Worm (Caenorhabditis elegans): ENCODE results near the gene K09H11.6.

Gene K09H11.6

DNA sequence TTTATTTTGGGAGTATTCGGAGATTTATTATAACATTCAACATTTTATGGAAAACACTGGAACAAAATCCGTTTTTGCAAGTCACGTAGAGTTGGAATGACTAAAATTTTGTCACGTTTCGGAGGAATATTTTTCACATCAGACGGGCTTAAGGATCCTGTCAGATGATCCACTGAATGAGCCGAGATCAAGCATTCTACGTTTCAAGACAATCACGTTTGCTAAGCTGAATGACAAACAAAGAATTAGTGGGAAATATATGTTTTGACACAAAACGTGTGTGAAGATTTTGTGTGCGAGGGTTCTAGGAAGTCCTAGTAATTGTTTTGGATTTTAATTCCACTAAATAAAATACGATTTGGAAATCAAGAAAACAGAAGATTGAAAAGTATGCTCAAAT, 3.5 kb upstream of the K09H11.6 start:
- no peak for TF ChIP-seq lin-14 (GFP tag; optimal IDR thresholded peaks at IDR 0.05)
- no peak for TF ChIP-seq hpl-2 (GFP tag; optimal IDR thresholded peaks at IDR 0.05)
- no peak for TF ChIP-seq zag-1 (tag; optimal IDR thresholded peaks at IDR 0.05)
- TF ChIP-seq mdl-1 (tag; optimal IDR thresholded peaks at IDR 0.05), result no peak
- no peak for TF ChIP-seq efl-1 (optimal IDR thresholded peaks at IDR 0.05)
- TF ChIP-seq efl-1 (GFP tag; optimal IDR thresholded peaks at IDR 0.05 in 1 of 2), result peak in 1 of 2 experiments; percentile 87
- TF ChIP-seq fkh-10 (GFP tag; optimal IDR thresholded peaks at IDR 0.05), result no peak
- TF ChIP-seq C34B4.2 (tag; optimal IDR thresholded peaks at IDR 0.05), result no peak
- TF ChIP-seq egl-13 (tag; optimal IDR thresholded peaks at IDR 0.05), result no peak
- no peak for TF ChIP-seq aly-2 (tag; optimal IDR thresholded peaks at IDR 0.05)
- TF ChIP-seq pag-3 (tag; optimal IDR thresholded peaks at IDR 0.05; ENCODE audit: borderline replicate concordance, insufficient read depth), result no peak
- no peak for TF ChIP-seq nhr-77 (tag; optimal IDR thresholded peaks at IDR 0.05)
- TF ChIP-seq fkh-8 (tag; optimal IDR thresholded peaks at IDR 0.05), result peak; percentile 51
- TF ChIP-seq lin-13 (GFP tag; optimal IDR thresholded peaks at IDR 0.05), result no peak
- TF ChIP-seq rnt-1 (tag; optimal IDR thresholded peaks at IDR 0.05), result no peak
- no peak for TF ChIP-seq ceh-8 (GFP tag; optimal IDR thresholded peaks at IDR 0.05)
- TF ChIP-seq lin-39 (tag; optimal IDR thresholded peaks at IDR 0.05), result no peak
- no peak for TF ChIP-seq C04F5.9 (tag; optimal IDR thresholded peaks at IDR 0.05)
- TF ChIP-seq efl-3 (GFP tag; optimal IDR thresholded peaks at IDR 0.05), result no peak
- TF ChIP-seq hlh-4 (tag; optimal IDR thresholded peaks at IDR 0.05), result no peak
- no peak for TF ChIP-seq nhr-20 (tag; optimal IDR thresholded peaks at IDR 0.05)
- TF ChIP-seq ceh-90 (tag; optimal IDR thresholded peaks at IDR 0.05), result no peak
- no peak for TF ChIP-seq aha-1 (tag; optimal IDR thresholded peaks at IDR 0.05)
- no peak for TF ChIP-seq elt-3 (tag; optimal IDR thresholded peaks at IDR 0.05)
- TF ChIP-seq jun-1 (tag; optimal IDR thresholded peaks at IDR 0.05), result no peak
- TF ChIP-seq mef-2 (tag; optimal IDR thresholded peaks at IDR 0.05), result no peak
- no peak for TF ChIP-seq unc-98 (GFP tag; IDR thresholded peaks at IDR 0.05)
- TF ChIP-seq ama-1 (optimal IDR thresholded peaks at IDR 0.05), result no peak
- TF ChIP-seq nhr-47 (tag; optimal IDR thresholded peaks at IDR 0.05), result peak; percentile 7
- TF ChIP-seq egl-27 (tag; optimal IDR thresholded peaks at IDR 0.05), result no peak
- TF ChIP-seq sup-37 (GFP tag; optimal IDR thresholded peaks at IDR 0.05), result no peak
- TF ChIP-seq grh-1 (GFP tag; IDR thresholded peaks at IDR 0.05), result no peak
- no peak for TF ChIP-seq F16B12.6 (tag; optimal IDR thresholded peaks at IDR 0.05)
- no peak for TF ChIP-seq ets-5 (GFP tag; IDR thresholded peaks at IDR 0.05)
- peak; percentile 34 for TF ChIP-seq nhr-71 (tag; optimal IDR thresholded peaks at IDR 0.05)
- peak; percentile 35 for TF ChIP-seq sox-4 (tag; optimal IDR thresholded peaks at IDR 0.05)
- no peak for TF ChIP-seq lir-3 (tag; optimal IDR thresholded peaks at IDR 0.05; ENCODE audit: poor library complexity)
- no peak for TF ChIP-seq unc-30 (tag; optimal IDR thresholded peaks at IDR 0.05)
- TF ChIP-seq lsy-2 (tag; optimal IDR thresholded peaks at IDR 0.05), result no peak
- peak; percentile 29 for TF ChIP-seq pax-3 (tag; optimal IDR thresholded peaks at IDR 0.05)
- peak; percentile 85 for TF ChIP-seq dsc-1 (tag; optimal IDR thresholded peaks at IDR 0.05)

DNA sequence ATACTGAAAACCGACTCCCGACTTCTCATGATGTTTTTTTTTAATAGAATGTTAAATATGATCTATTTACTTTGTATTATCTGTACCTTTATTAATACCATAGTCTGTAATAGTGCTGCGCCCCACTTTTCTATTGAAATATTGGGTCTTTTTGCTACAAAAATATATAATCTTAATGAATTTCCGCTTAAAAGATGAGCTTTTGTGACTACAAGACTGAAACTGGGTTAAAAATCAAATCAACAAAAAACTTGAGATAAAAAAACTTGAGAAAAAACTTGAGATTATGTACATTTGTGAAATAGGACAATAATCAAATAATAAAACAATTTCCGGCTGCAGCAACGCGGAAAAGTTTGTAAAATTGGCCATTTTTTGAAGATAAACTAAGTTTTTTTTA, 5.2 kb downstream of the K09H11.6 start, which contains the start of gene K09H11.15:
Gene K09H11.15 (minus strand): TSS at position 101 of the 400 bp plus-strand sequence.
- no peak for TF ChIP-seq lir-3 (tag; optimal IDR thresholded peaks at IDR 0.05; ENCODE audit: poor library complexity)
- no peak for TF ChIP-seq nhr-85 (tag)
- no peak for TF ChIP-seq dsc-1 (tag; optimal IDR thresholded peaks at IDR 0.05)
- no peak for TF ChIP-seq xbp-1 (tag; optimal IDR thresholded peaks at IDR 0.05)
- no peak for TF ChIP-seq rnt-1 (tag; optimal IDR thresholded peaks at IDR 0.05)
- TF ChIP-seq F16B12.6 (tag; optimal IDR thresholded peaks at IDR 0.05), result no peak
- no peak for TF ChIP-seq pag-3 (tag; optimal IDR thresholded peaks at IDR 0.05; ENCODE audit: borderline replicate concordance, insufficient read depth)
- TF ChIP-seq tbx-2 (tag; optimal IDR thresholded peaks at IDR 0.05), result no peak
- TF ChIP-seq skn-1 (tag; optimal IDR thresholded peaks at IDR 0.05), result no peak
- no peak for TF ChIP-seq lin-39 (tag; optimal IDR thresholded peaks at IDR 0.05)
- no peak for TF ChIP-seq C16A3.4 (tag; optimal IDR thresholded peaks at IDR 0.05)
- no peak for TF ChIP-seq nhr-47 (tag; optimal IDR thresholded peaks at IDR 0.05)
- TF ChIP-seq jun-1 (tag; optimal IDR thresholded peaks at IDR 0.05), result no peak
- no peak for TF ChIP-seq unc-98 (GFP tag; IDR thresholded peaks at IDR 0.05)
- TF ChIP-seq nhr-90 (tag; optimal IDR thresholded peaks at IDR 0.05; ENCODE audit: poor library complexity), result no peak
- TF ChIP-seq isw-1 (GFP tag; IDR thresholded peaks at IDR 0.05), result no peak
- TF ChIP-seq fkh-4 (tag; optimal IDR thresholded peaks at IDR 0.05; ENCODE audit: borderline replicate concordance), result no peak
- TF ChIP-seq sptf-1 (tag; optimal IDR thresholded peaks at IDR 0.05), result no peak

All from whole organism, L1 larva.